Worm (Caenorhabditis elegans) whole organism, L1 larva: Measurements from ENCODE around the gene T01D3.1.

Experiments used
- aly-2 ChIP-seq: fragments of 150-350 bp; optimal IDR thresholded peaks from 2 replicates; lab custom pipeline; 2014; ENCODE audit warnings: missing biosample characterization, missing genetic modification characterization
- ceh-82 ChIP-seq, 3 experiments: fragments of 150-350 bp in 1 of 3; sonication (generic microtip) in 2 of 3; optimal IDR thresholded peaks; 2 replicates each; lab custom pipeline; 2014 to 2017; ENCODE audit warnings: missing biosample characterization in 3 of 3, missing genetic modification characterization in 3 of 3
- fkh-10 ChIP-seq: sonication (generic microtip); optimal IDR thresholded peaks from 2 replicates; lab custom pipeline; 2017; ENCODE audit warnings: missing biosample characterization, missing genetic modification reagents, missing genetic modification characterization
- fkh-8 ChIP-seq: sonication (generic microtip); optimal IDR thresholded peaks from 2 replicates; lab custom pipeline; 2016; ENCODE audit warnings: mild to moderate bottlenecking, missing genetic modification characterization, missing compliant biosample characterization
- fos-1 ChIP-seq: fragments of 150-350 bp; optimal IDR thresholded peaks from 2 replicates; lab custom pipeline; 2014; ENCODE audit warnings: missing biosample characterization, missing genetic modification characterization
- nhr-84 ChIP-seq: sonication (generic microtip); optimal IDR thresholded peaks from 2 replicates; lab custom pipeline; 2017; ENCODE audit warnings: missing biosample characterization, missing genetic modification characterization
- skn-1 ChIP-seq: fragments of 150-350 bp; optimal IDR thresholded peaks from 2 replicates; lab custom pipeline; 2014; ENCODE audit warnings: missing biosample characterization, missing genetic modification characterization
- sptf-1 ChIP-seq: fragments of 150-350 bp; optimal IDR thresholded peaks from 2 replicates; lab custom pipeline; 2014; ENCODE audit warnings: missing biosample characterization, missing genetic modification characterization
- unc-62 ChIP-seq: fragments of 150-350 bp; optimal IDR thresholded peaks from 2 replicates; lab custom pipeline; 2014; ENCODE audit warnings: missing biosample characterization, missing genetic modification reagents, missing genetic modification characterization
- zag-1 ChIP-seq: fragments of 150-350 bp; optimal IDR thresholded peaks from 2 replicates; lab custom pipeline; 2014; ENCODE audit warnings: missing biosample characterization, missing genetic modification characterization
- ztf-4 ChIP-seq: fragments of 150-350 bp; optimal IDR thresholded peaks from 2 replicates; lab custom pipeline; 2014; ENCODE audit warnings: missing biosample characterization, missing genetic modification characterization

DNA sequence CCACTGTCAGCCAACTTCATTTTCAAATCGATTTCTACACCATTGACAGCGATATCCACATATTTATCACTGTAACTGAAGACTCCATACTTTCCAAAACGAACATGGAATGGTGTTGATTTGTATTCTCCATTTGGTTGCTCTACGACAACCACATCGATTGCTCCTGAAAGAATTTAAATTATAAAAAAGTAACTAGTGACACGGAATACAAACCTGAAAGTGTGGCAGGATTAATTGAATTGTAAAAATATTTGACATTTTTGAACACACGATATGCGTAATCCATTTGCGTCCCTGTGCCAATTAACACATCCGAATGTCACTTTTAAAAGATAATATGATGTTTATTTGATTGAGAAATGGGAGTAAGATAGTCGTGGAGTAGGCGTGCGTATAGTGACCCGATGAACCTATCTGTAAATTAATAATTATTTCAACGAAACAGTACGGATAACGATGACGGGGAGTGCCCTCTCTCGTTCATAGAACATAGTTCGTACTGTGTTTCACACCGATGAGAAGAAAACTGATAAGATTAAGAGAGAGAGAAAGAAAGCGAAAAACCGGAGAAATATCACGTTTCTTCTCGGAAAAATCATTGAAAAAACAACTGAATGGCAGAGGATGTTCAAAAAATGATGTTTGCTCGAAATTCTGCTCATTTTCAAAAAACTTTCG lies 35.8 kb upstream of the T01D3.1 start, which contains the start of gene lpin-1:
- TF ChIP-seq aly-2 (tag; lab: Kevin White, UChicago) = no peak
- TF ChIP-seq fkh-8 (tag; lab: Kevin White, UChicago) = no peak
- TF ChIP-seq sptf-1 (tag; lab: Kevin White, UChicago) = no peak
- no peak for TF ChIP-seq fos-1 (tag; lab: Kevin White, UChicago)
- TF ChIP-seq ceh-82 (tag; optimal IDR thresholded peaks at IDR 0.05; lab: Kevin White, UChicago) = no peak
- TF ChIP-seq ztf-4 (tag; lab: Kevin White, UChicago) = peak; percentile 21
- no peak for TF ChIP-seq unc-62 (GFP tag; lab: Kevin White, UChicago)
- TF ChIP-seq skn-1 (tag; lab: Kevin White, UChicago) = no peak
- TF ChIP-seq zag-1 (tag; lab: Kevin White, UChicago) = no peak
- no peak for TF ChIP-seq nhr-84 (tag; lab: Kevin White, UChicago)
- TF ChIP-seq fkh-10 (GFP tag; lab: Kevin White, UChicago) = no peak
